Worm (Caenorhabditis elegans): ENCODE measurements around the gene cul-2.

ce11 chrIII:13741410-13741809 lies 54.3 kb downstream of the cul-2 start:
- TF ChIP-seq vab-7 (GFP tag; IDR thresholded peaks at IDR 0.05) (no peak), F10B5.3 (tag; optimal IDR thresholded peaks at IDR 0.05) (no peak), ama-1 (optimal IDR thresholded peaks at IDR 0.05) (no peak), mdl-1 (tag; optimal IDR thresholded peaks at IDR 0.05) (no peak), R02D3.7 (tag; optimal IDR thresholded peaks at IDR 0.05) (no peak), mep-1 (tag; optimal IDR thresholded peaks at IDR 0.05) (no peak), ceh-32 (tag; optimal IDR thresholded peaks at IDR 0.05; ENCODE audit: poor library complexity) (no peak), mes-2 (tag; optimal IDR thresholded peaks at IDR 0.05; ENCODE audit: poor library complexity, severe bottlenecking) (no peak), nhr-76 (tag; optimal IDR thresholded peaks at IDR 0.05) (no peak)
